Worm (Caenorhabditis elegans) whole organism, late embryonic: ENCODE results near the gene M02A10.1.

Experiments
- F13H6.1 ChIP-seq: sonication (generic microtip); optimal IDR thresholded peaks from 2 replicates; lab custom pipeline; 2016; ENCODE audit warnings: missing genetic modification characterization, missing compliant biosample characterization
- K02D7.2 ChIP-seq: sonication (generic microtip); optimal IDR thresholded peaks from 2 replicates; lab custom pipeline; 2017; ENCODE audit warnings: mild to moderate bottlenecking, missing genetic modification characterization, missing compliant biosample characterization
- K09A11.1 ChIP-seq: sonication (generic microtip); optimal IDR thresholded peaks from 2 replicates; lab custom pipeline; 2017; ENCODE audit warnings: antibody characterized with exemption, mild to moderate bottlenecking, missing genetic modification characterization, missing compliant biosample characterization; ENCODE audit not compliant: insufficient read depth
- T23F11.4 ChIP-seq: fragments of 200-800 bp; sonication (Bioruptor generic); optimal IDR thresholded peaks from 2 replicates; lab custom pipeline; 2018; ENCODE audit warnings: mild to moderate bottlenecking, missing genetic modification characterization, missing compliant biosample characterization
- Y22D7AL.16 ChIP-seq: sonication (generic microtip); optimal IDR thresholded peaks from 2 replicates; lab custom pipeline; 2016; ENCODE audit warnings: missing genetic modification characterization, missing compliant biosample characterization
- ama-1 ChIP-seq: fragments of 150-350 bp; optimal IDR thresholded peaks from 2 replicates; lab custom pipeline; 2014
- ceh-14 ChIP-seq: sonication (generic microtip); optimal IDR thresholded peaks from 2 replicates; lab custom pipeline; 2016; ENCODE audit warnings: missing genotype, missing genetic modification characterization, missing compliant biosample characterization
- ceh-19 ChIP-seq: fragments of 200-800 bp; sonication (Bioruptor generic); optimal IDR thresholded peaks from 2 replicates; lab custom pipeline; 2018; ENCODE audit warnings: mild to moderate bottlenecking, missing genetic modification characterization, missing compliant biosample characterization
- ceh-31 ChIP-seq: sonication (generic microtip); optimal IDR thresholded peaks from 2 replicates; lab custom pipeline; 2016; ENCODE audit warnings: missing genetic modification characterization, missing compliant biosample characterization
- ceh-45 ChIP-seq: fragments of 200-800 bp; sonication (Bioruptor generic); IDR thresholded peaks from 2 replicates; pipeline ENCODE4 v1.3.6; 2022; ENCODE audit warnings: missing genetic modification reagents, missing genetic modification characterization, missing compliant biosample characterization
- ceh-48 ChIP-seq: sonication (generic microtip); optimal IDR thresholded peaks from 2 replicates; lab custom pipeline; 2016; ENCODE audit warnings: missing genetic modification characterization, inconsistent platforms, missing compliant biosample characterization
- ceh-6 ChIP-seq: fragments of 200-800 bp; sonication (Bioruptor generic); optimal IDR thresholded peaks from 2 replicates; lab custom pipeline; 2018; ENCODE audit warnings: mild to moderate bottlenecking, missing genetic modification characterization, missing compliant biosample characterization
- ceh-9 ChIP-seq: sonication (generic microtip); optimal IDR thresholded peaks from 2 replicates; lab custom pipeline; 2016; ENCODE audit warnings: mild to moderate bottlenecking, missing genetic modification characterization, inconsistent platforms, missing compliant biosample characterization
- dve-1 ChIP-seq: sonication (generic microtip); optimal IDR thresholded peaks from 2 replicates; lab custom pipeline; 2017; ENCODE audit warnings: antibody characterized with exemption, mild to moderate bottlenecking, missing genetic modification characterization, missing compliant biosample characterization
- elt-2 ChIP-seq: sonication (generic microtip); optimal IDR thresholded peaks from 2 replicates; lab custom pipeline; 2016; ENCODE audit warnings: missing genetic modification reagents, missing genetic modification characterization, missing compliant biosample characterization
- elt-4 ChIP-seq: sonication (generic microtip); optimal IDR thresholded peaks from 2 replicates; lab custom pipeline; 2016; ENCODE audit warnings: missing genetic modification characterization, missing compliant biosample characterization
- ets-4 ChIP-seq: sonication (generic microtip); optimal IDR thresholded peaks from 2 replicates; lab custom pipeline; 2016; ENCODE audit warnings: missing genetic modification characterization, missing compliant biosample characterization
- eyg-1 ChIP-seq: sonication (generic microtip); optimal IDR thresholded peaks from 2 replicates; lab custom pipeline; 2016; ENCODE audit warnings: missing genotype, missing genetic modification characterization, missing compliant biosample characterization
- fkh-6 ChIP-seq: sonication (generic microtip); optimal IDR thresholded peaks from 2 replicates; lab custom pipeline; 2016; ENCODE audit warnings: missing genetic modification characterization, missing compliant biosample characterization
- gmeb-2 ChIP-seq: sonication (generic microtip); optimal IDR thresholded peaks from 2 replicates; lab custom pipeline; 2016; ENCODE audit warnings: missing genetic modification characterization, inconsistent platforms, missing compliant biosample characterization
- hlh-15 ChIP-seq: sonication (generic microtip); optimal IDR thresholded peaks from 2 replicates; lab custom pipeline; 2016; ENCODE audit warnings: missing genetic modification characterization, missing compliant biosample characterization
- hlh-30 ChIP-seq: sonication (generic microtip); optimal IDR thresholded peaks from 2 replicates; lab custom pipeline; 2017; ENCODE audit warnings: antibody characterized with exemption, missing genetic modification characterization, missing compliant biosample characterization; ENCODE audit not compliant: insufficient read depth
- lim-6 ChIP-seq: sonication (generic microtip); optimal IDR thresholded peaks from 2 replicates; lab custom pipeline; 2016; ENCODE audit warnings: missing genetic modification characterization, missing compliant biosample characterization
- lin-11 ChIP-seq: fragments of 200-800 bp; sonication (Bioruptor generic); optimal IDR thresholded peaks from 2 replicates; lab custom pipeline; 2018; ENCODE audit warnings: mild to moderate bottlenecking, missing genetic modification characterization, missing compliant biosample characterization
- madf-2 ChIP-seq: sonication (generic microtip); optimal IDR thresholded peaks from 2 replicates; lab custom pipeline; 2017; ENCODE audit warnings: missing genetic modification characterization, missing compliant biosample characterization
- mec-3 ChIP-seq: sonication (generic microtip); optimal IDR thresholded peaks from 2 replicates; lab custom pipeline; 2016; ENCODE audit warnings: borderline replicate concordance, missing genetic modification characterization, missing compliant biosample characterization
- nhr-11 ChIP-seq: fragments of 150-350 bp; optimal IDR thresholded peaks from 2 replicates; lab custom pipeline; 2014; ENCODE audit warnings: missing biosample characterization, missing genetic modification characterization
- npax-4 ChIP-seq: sonication (generic microtip); optimal IDR thresholded peaks from 2 replicates; lab custom pipeline; 2016; ENCODE audit warnings: missing genetic modification characterization, missing compliant biosample characterization
- pat-9 ChIP-seq: fragments of 200-800 bp; sonication (Bioruptor generic); optimal IDR thresholded peaks from 2 replicates; lab custom pipeline; 2018; ENCODE audit warnings: mild to moderate bottlenecking, missing genetic modification characterization, moderate library complexity, missing compliant biosample characterization
- pha-2 ChIP-seq: sonication (generic microtip); optimal IDR thresholded peaks from 2 replicates; lab custom pipeline; 2017; ENCODE audit warnings: mild to moderate bottlenecking, missing genetic modification characterization, missing compliant biosample characterization
- pros-1 ChIP-seq: fragments of 150-350 bp; optimal IDR thresholded peaks from 2 replicates; lab custom pipeline; 2014; ENCODE audit warnings: missing biosample characterization, missing genetic modification reagents, missing genetic modification characterization
- ref-2 ChIP-seq: sonication (generic microtip); optimal IDR thresholded peaks from 2 replicates; lab custom pipeline; 2016; ENCODE audit warnings: missing genetic modification characterization, missing compliant biosample characterization
- rnt-1 ChIP-seq: sonication (generic microtip); optimal IDR thresholded peaks from 2 replicates; lab custom pipeline; 2016; ENCODE audit warnings: missing genetic modification characterization, missing compliant biosample characterization
- sox-2 ChIP-seq: fragments of 200-800 bp; sonication (Bioruptor generic); IDR thresholded peaks from 2 replicates; pipeline ENCODE4 v1.3.6; 2022; ENCODE audit warnings: missing genetic modification reagents, missing genetic modification characterization, missing compliant biosample characterization
- sox-4 ChIP-seq: sonication (generic microtip); optimal IDR thresholded peaks from 2 replicates; lab custom pipeline; 2017; ENCODE audit warnings: mild to moderate bottlenecking, missing genetic modification characterization, inconsistent platforms, missing compliant biosample characterization
- tbx-2 ChIP-seq: sonication (generic microtip); optimal IDR thresholded peaks from 2 replicates; lab custom pipeline; 2016; ENCODE audit warnings: missing genetic modification characterization, missing compliant biosample characterization
- tbx-7 ChIP-seq: sonication (generic microtip); optimal IDR thresholded peaks from 2 replicates; lab custom pipeline; 2016; ENCODE audit warnings: missing genotype, missing genetic modification characterization, missing compliant biosample characterization
- unc-42 ChIP-seq: sonication (generic microtip); optimal IDR thresholded peaks from 2 replicates; lab custom pipeline; 2016; ENCODE audit warnings: missing genotype, missing genetic modification characterization, missing compliant biosample characterization
- zip-5 ChIP-seq: sonication (generic microtip); optimal IDR thresholded peaks from 2 replicates; lab custom pipeline; 2016; ENCODE audit warnings: missing genetic modification characterization, missing compliant biosample characterization

M02A10.1 gene

DNA sequence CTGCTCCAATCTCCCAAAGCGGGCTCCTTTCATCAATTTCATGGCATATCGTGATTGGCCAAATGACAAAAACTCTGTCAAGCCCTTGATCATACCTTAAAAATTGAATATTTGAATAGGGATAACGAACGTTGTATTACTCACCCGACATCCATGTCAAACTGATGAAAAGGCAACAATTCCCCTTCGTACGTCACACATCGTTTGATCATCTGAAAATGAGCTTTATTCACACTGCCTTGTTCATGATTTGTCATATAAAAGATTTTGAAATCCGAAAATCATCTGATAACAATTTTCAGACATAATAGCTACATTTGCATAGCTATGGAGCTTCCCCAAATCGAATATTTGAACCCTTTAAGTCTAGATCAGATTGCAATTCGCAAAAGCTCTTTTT is at the start of gene M02A10.1:
M02A10.1 (plus strand) TSS at position 301 of the 400 bp plus-strand sequence.
- TF ChIP-seq ama-1 (lab: Kevin White, UChicago) (no peak), gmeb-2 (no peak), T23F11.4 (GFP tag; lab: Kevin White, UChicago) (no peak), Y22D7AL.16 (tag; lab: Kevin White, UChicago) (no peak), dve-1 (tag; lab: Kevin White, UChicago) (no peak), ceh-6 (GFP tag; lab: Kevin White, UChicago) (no peak), pros-1 (no peak)

DNA sequence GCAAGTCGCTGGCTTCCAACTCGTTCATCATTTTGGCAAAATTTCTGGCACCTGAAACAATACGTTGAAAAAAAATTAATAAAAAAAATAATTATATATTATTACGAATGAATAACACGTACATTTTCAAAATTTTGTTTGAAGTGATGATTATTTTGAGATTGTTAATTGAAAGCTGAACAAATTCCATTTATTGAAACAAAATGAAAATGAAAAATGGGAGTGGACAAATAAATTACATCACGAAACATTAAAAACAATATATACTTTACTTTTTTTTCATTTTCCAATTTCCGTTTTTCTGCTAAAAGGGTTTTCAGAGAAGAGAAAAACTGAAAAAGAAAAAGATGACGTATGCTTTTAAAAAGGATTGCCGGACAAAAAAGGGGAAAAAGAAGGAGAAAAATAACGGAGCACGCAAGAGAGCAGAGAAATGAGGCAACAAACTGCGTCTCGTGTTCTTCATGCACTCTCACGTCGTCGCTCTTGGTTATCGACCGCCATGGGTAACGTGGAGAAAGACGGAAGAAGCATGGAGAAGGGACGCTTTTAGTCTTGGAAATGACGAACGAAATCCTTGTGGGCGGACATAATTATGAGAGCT is 44.8 kb upstream of the M02A10.1 start, which contains the start of gene rund-1:
rund-1 (minus strand) TSS at position 51 of the 604 bp plus-strand sequence.
- TF ChIP-seq ceh-48 (tag; lab: Kevin White, UChicago) (peak; percentile 62), unc-42 (tag; lab: Kevin White, UChicago) (peak; percentile 48), T23F11.4 (GFP tag; lab: Kevin White, UChicago) (no peak), ceh-31 (peak; percentile 34)

DNA sequence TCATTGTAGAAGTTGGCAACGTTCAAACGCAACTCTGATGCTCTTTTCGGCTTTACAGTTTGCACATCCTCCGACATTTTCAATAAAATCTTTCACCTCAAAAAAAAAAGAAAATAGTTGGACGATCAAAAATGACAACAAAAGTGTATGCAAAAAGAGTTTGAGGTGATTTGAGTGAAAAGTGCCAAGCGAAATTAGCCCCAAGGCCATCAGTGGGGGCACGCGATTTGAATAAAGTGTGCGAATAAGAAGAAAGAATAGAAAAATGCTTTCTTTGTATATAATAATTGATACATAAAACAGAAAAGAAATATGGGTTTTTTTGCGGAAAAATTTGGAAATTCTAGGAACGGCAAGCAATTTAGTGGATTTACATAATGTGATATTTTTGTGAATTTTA is 40.5 kb upstream of the M02A10.1 start, which contains the start of gene T19D7.5:
T19D7.5 (minus strand) TSS at position 101 of the 400 bp plus-strand sequence.
- TF ChIP-seq rnt-1 (tag; lab: Kevin White, UChicago) (no peak), lim-6 (tag; lab: Kevin White, UChicago) (no peak), ref-2 (tag; lab: Kevin White, UChicago) (no peak), ceh-19 (no peak), eyg-1 (no peak), ceh-9 (tag; lab: Kevin White, UChicago) (no peak), ceh-48 (tag; lab: Kevin White, UChicago) (no peak), nhr-11 (no peak), elt-4 (tag; lab: Kevin White, UChicago) (no peak), pha-2 (no peak), K02D7.2 (tag; lab: Kevin White, UChicago) (no peak), lin-11 (no peak), hlh-15 (tag; lab: Kevin White, UChicago) (no peak), pros-1 (no peak), ceh-14 (no peak), hlh-30 (tag; lab: Kevin White, UChicago) (no peak)

DNA sequence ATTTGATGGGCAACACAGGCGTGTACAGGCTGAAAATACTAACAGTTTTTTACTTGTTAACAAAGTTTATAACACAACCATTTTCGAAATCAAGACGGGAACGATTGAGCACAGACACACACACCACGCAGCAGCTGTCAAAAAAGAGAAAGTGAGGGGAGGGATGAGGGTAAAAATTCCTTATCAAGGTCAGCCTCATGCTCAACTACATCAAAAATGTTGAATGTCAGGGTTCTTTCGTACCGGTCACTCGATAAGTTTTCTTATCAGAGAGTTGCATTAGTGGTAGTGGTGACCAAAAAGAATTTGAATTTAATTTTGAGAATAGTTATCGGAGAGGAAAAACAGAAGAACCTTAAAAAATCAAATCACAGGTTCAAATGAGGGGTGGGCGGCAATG is 36.0 kb upstream of the M02A10.1 start, which contains the start of gene T19D7.6:
T19D7.6 (minus strand) TSS at position 198 of the 400 bp plus-strand sequence.
- TF ChIP-seq lim-6 (tag; lab: Kevin White, UChicago) (no peak), elt-2 (tag; lab: Kevin White, UChicago) (peak; percentile 21)

DNA sequence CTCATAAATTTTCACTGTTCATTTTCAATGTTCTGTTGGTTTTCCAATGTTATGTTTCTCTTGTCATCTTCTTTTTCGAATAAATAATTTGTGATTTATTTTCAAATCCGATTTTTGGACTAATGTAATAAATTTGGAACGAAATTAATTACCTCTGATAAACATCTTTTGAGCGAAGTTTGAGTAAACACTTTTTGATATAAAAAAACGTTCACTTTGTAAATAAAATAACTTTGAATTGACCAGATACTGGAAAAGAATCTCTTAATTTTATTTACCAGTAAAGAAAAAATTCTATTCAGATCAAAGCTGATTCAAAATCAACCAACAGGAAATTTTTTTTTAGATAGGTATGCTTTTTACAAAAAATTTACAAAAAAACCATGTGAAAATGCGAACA is 34.8 kb upstream of the M02A10.1 start, which contains the start of gene lgc-32:
lgc-32 (plus strand) TSS at position 301 of the 400 bp plus-strand sequence.
- TF ChIP-seq fkh-6 (tag; lab: Kevin White, UChicago) = no peak
- TF ChIP-seq npax-4 (tag; lab: Kevin White, UChicago) = no peak
- TF ChIP-seq ets-4 = no peak
- no peak for TF ChIP-seq hlh-15 (tag; lab: Kevin White, UChicago)
- TF ChIP-seq tbx-7 (tag; lab: Kevin White, UChicago) = no peak
- no peak for TF ChIP-seq sox-4 (tag; lab: Kevin White, UChicago)
- TF ChIP-seq ceh-6 (GFP tag; lab: Kevin White, UChicago) = no peak
- TF ChIP-seq ceh-31 = no peak
- no peak for TF ChIP-seq F13H6.1 (tag; lab: Kevin White, UChicago)
- TF ChIP-seq madf-2 (tag; lab: Kevin White, UChicago) = no peak
- TF ChIP-seq gmeb-2 = no peak
- no peak for TF ChIP-seq nhr-11

DNA sequence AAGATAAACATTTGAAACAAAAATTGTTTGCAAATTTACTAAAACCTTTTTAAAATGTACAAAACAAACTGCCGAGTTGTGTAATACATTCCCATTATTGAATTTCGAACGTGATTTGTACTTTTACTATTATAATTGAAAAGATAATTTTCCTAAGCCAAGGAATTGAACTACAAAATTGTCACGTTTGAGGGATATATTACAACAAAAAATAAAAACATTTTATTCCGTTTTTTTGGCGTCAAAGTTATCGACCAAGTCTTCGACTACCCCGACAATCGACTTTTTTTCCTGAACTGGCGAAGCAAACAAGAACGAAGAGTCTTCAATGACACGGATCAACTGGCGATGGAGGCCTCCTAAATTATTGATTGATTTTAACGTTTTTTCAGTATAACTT is 25.7 kb upstream of the M02A10.1 start, which contains the start of gene T19D7.7:
T19D7.7 (minus strand) TSS at position 101 of the 400 bp plus-strand sequence.
- TF ChIP-seq ceh-31 (no peak), pros-1 (no peak), tbx-2 (no peak), pat-9 (no peak), fkh-6 (tag; lab: Kevin White, UChicago) (no peak), hlh-15 (tag; lab: Kevin White, UChicago) (no peak), gmeb-2 (no peak), K09A11.1 (tag; lab: Kevin White, UChicago) (no peak), ceh-19 (no peak), mec-3 (no peak), ceh-45 (GFP tag; lab: Robert Waterston, UW) (no peak), sox-2 (GFP tag; lab: Robert Waterston, UW) (no peak), lin-11 (no peak), unc-42 (tag; lab: Kevin White, UChicago) (no peak), zip-5 (tag; lab: Kevin White, UChicago) (no peak)
